Worm (Caenorhabditis elegans) whole organism, L2 larva: ENCODE measurements around the gene F10A3.12.

Experiments used
- aly-2 ChIP-seq: fragments of 150-350 bp; optimal IDR thresholded peaks from 2 replicates; lab custom pipeline; 2014; ENCODE audit warnings: missing biosample characterization, missing genetic modification characterization
- lin-39 ChIP-seq: fragments of 150-350 bp; optimal IDR thresholded peaks from 2 replicates; lab custom pipeline; 2014; ENCODE audit warnings: missing biosample characterization, missing genetic modification reagents, missing genetic modification characterization
- lsy-2 ChIP-seq, 2 experiments: fragments of 150-350 bp in 1 of 2; sonication (generic microtip) in 1 of 2; optimal IDR thresholded peaks; 2 replicates each; lab custom pipeline; 2014 to 2017; ENCODE audit warnings: missing biosample characterization in 2 of 2, missing genetic modification characterization in 2 of 2
- mdl-1 ChIP-seq, 2 experiments: fragments of 150-350 bp in 1 of 2; sonication (generic microtip) in 1 of 2; optimal IDR thresholded peaks; 2 replicates each; lab custom pipeline; 2017; ENCODE audit warnings: missing biosample characterization in 2 of 2, missing genetic modification characterization in 2 of 2
- nhr-25 ChIP-seq: fragments of 150-350 bp; sonication (generic microtip); optimal IDR thresholded peaks from 3 replicates; lab custom pipeline; 2014; ENCODE audit warnings: missing biosample characterization, missing genetic modification characterization
- sem-4 ChIP-seq: fragments of 150-350 bp; optimal IDR thresholded peaks from 2 replicates; lab custom pipeline; 2014; ENCODE audit warnings: missing biosample characterization, missing genetic modification reagents, missing genetic modification characterization

ce11 chrV:16213323-16213722, 49.5 kb downstream of the F10A3.12 start:
- TF ChIP-seq aly-2 (tag; lab: Kevin White, UChicago) (no peak), mdl-1 (tag; optimal IDR thresholded peaks at IDR 0.05; lab: Kevin White, UChicago) (peak in 1 of 2 experiments; percentile 3), lsy-2 (tag; optimal IDR thresholded peaks at IDR 0.05; lab: Kevin White, UChicago) (no peak), lin-39 (tag; lab: Kevin White, UChicago) (no peak), nhr-25 (tag; lab: Kevin White, UChicago) (peak; percentile 45), sem-4 (tag; lab: Kevin White, UChicago) (no peak)
